Fruit fly (Drosophila melanogaster): ENCODE data around the gene CG9692.

The CG9692 gene

DNA sequence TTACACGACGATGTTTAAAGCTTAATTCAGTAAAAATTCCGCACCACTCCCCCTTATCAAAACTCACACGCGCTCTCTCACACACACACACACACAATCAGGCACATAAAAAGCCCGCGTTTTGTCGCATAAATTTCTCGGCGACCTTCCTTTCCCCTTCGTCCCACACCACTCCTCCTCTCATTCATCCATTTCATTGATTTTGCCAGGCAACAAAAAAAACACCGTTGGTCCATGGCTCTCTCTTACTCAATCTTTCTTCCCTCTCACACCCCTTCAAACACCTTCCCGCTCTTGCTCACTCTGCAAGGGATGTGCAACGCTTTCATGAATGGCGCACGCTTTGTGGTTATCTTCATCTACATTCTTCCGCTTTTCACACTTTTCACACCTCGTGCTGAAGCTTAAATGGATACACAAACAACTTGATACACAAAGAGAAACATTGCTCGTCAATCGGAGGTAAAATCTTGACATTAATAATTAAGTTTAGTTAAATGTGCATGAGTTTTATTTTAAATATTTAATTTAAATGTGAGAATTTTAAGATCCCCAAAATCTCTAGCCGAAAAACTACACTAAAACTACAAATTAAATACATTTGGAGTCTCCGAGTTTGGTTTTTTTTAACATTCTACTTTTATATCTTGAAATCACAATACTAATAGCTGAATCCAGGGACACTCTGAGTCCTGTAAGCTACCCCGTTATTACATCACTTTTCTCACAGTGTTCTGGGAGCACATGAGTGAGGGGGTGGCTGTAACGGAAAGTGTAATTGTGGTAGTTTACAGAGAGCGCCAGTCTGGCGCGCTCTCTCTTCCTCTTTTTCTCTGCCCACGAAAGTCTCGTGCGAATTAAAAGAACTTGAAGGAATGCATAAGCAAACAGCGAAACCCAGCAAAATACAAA is 44.6 kb upstream of the CG9692 start:
- TF ChIP-seq E2f2 (GFP tag; IDR thresholded peaks at IDR 0.05) (peak; percentile 76), oc (tag; optimal IDR thresholded peaks at IDR 0.05) (peak; percentile 93), kah (GFP tag; optimal IDR thresholded peaks at IDR 0.05) (peak; percentile 95), ERR (GFP tag; optimal IDR thresholded peaks at IDR 0.05) (peak; percentile 90), CG18764 (GFP tag; optimal IDR thresholded peaks at IDR 0.05) (peak; percentile 93), CG4328 (GFP tag; optimal IDR thresholded peaks at IDR 0.05) (peak; percentile 95), CG7271 (tag; optimal IDR thresholded peaks at IDR 0.05) (peak; percentile 73), lola (GFP tag; optimal IDR thresholded peaks at IDR 0.05) (peak in 1 of 3 experiments; percentile 96), otp (GFP tag; IDR thresholded peaks at IDR 0.05) (peak; percentile 90), Vsx1 (GFP tag; optimal IDR thresholded peaks at IDR 0.05) (peak; percentile 94), CG9817 (tag; optimal IDR thresholded peaks at IDR 0.05) (peak; percentile 94), NFAT (GFP tag; IDR thresholded peaks at IDR 0.05) (peak; percentile 92), CG14050 (GFP tag; IDR thresholded peaks at IDR 0.05) (peak; percentile 91), tgo (GFP tag; IDR thresholded peaks at IDR 0.05) (peak; percentile 95), CG8944 (GFP tag; optimal IDR thresholded peaks at IDR 0.05) (peak; percentile 89), CG8290 (GFP tag; optimal IDR thresholded peaks at IDR 0.05) (peak; percentile 94), CG8290 (tag; optimal IDR thresholded peaks at IDR 0.05) (peak; percentile 77 to 83), CG13894 (tag; optimal IDR thresholded peaks at IDR 0.05) (peak; percentile 84), Stat92E (GFP tag; optimal IDR thresholded peaks at IDR 0.05) (peak in 1 of 3 experiments; percentile 92), CG7987 (GFP tag; optimal IDR thresholded peaks at IDR 0.05) (peak; percentile 92), Dref (GFP tag; IDR thresholded peaks at IDR 0.05) (no peak), Chrac-16 (GFP tag; optimal IDR thresholded peaks at IDR 0.05) (peak; percentile 94), gce (GFP tag; IDR thresholded peaks at IDR 0.05) (peak; percentile 90), Six4 (GFP tag; optimal IDR thresholded peaks at IDR 0.05) (peak; percentile 96), Lhr (GFP tag; optimal IDR thresholded peaks at IDR 0.05) (peak; percentile 89), sisA (GFP tag; IDR thresholded peaks at IDR 0.05) (peak; percentile 96), MBD-R2 (GFP tag; IDR thresholded peaks at IDR 0.05) (peak; percentile 76), CG11085 (GFP tag; IDR thresholded peaks at IDR 0.05) (peak; percentile 80), pita (GFP tag; optimal IDR thresholded peaks at IDR 0.05) (no peak), Hsf (GFP tag; optimal IDR thresholded peaks at IDR 0.05) (peak; percentile 93), CG10321 (GFP tag; IDR thresholded peaks at IDR 0.05) (peak; percentile 64; the same call in 1 of the 2 replicates), Dad (GFP tag; optimal IDR thresholded peaks at IDR 0.05) (peak; percentile 94), stc (GFP tag; IDR thresholded peaks at IDR 0.05) (peak; percentile 91), Ets65A (GFP tag) (peak; percentile 99), Myb (GFP tag; optimal IDR thresholded peaks at IDR 0.05) (peak; percentile 74), Rfx (GFP tag; IDR thresholded peaks at IDR 0.05) (peak; percentile 94), CG10431 (GFP tag; optimal IDR thresholded peaks at IDR 0.05) (peak; percentile 90), Nf-YB (GFP tag; optimal IDR thresholded peaks at IDR 0.05) (peak; percentile 86), HmgZ (tag; optimal IDR thresholded peaks at IDR 0.05) (peak; percentile 91), fu2 (GFP tag; optimal IDR thresholded peaks at IDR 0.05) (peak; percentile 84), CG17802 (tag; optimal IDR thresholded peaks at IDR 0.05) (peak; percentile 85), Scr (GFP tag; IDR thresholded peaks at IDR 0.05; ENCODE audit: partially characterized antibody) (no peak), slp2 (GFP tag; optimal IDR thresholded peaks at IDR 0.05) (peak; percentile 84), NC2α (GFP tag; optimal IDR thresholded peaks at IDR 0.05) (peak; percentile 78), en (GFP tag; optimal IDR thresholded peaks at IDR 0.05) (peak; percentile 89), CG4730 (GFP tag; IDR thresholded peaks at IDR 0.05) (peak; percentile 90), grau (tag; optimal IDR thresholded peaks at IDR 0.05) (peak; percentile 94), D19A (tag; optimal IDR thresholded peaks at IDR 0.05) (peak; percentile 95), Aef1 (GFP tag; IDR thresholded peaks at IDR 0.05) (peak; percentile 91)

Data from whole organism, embryonic.